Fruit fly (Drosophila melanogaster) whole organism, embryonic: ENCODE data around the gene CG33269.
A peak's percentile ranks its signal among the peaks of the same experiment; 100 is the strongest.

Experiments
- Asciz ChIP-seq: fragments of 200-800 bp; sonication (Bioruptor generic); optimal IDR thresholded peaks from 2 replicates; lab custom pipeline; 2017; ENCODE audit warnings: missing biosample characterization, mild to moderate bottlenecking, missing genetic modification characterization, missing genetic modification reagents
- BEAF-32 ChIP-seq: fragments of 200-800 bp; sonication (Bioruptor generic); optimal IDR thresholded peaks from 3 replicates; lab custom pipeline; 2017; ENCODE audit warnings: missing biosample characterization, missing genetic modification characterization, mild to moderate bottlenecking, moderate library complexity, missing genetic modification reagents
- C15 ChIP-seq: fragments of 200-800 bp; sonication (Bioruptor generic); IDR thresholded peaks from 3 replicates; pipeline ENCODE4 v1.3.6; 2022; ENCODE audit warnings: missing biosample characterization, missing genetic modification characterization
- CG10147 ChIP-seq: fragments of 200-800 bp; sonication (Bioruptor generic); optimal IDR thresholded peaks from 2 replicates; lab custom pipeline; 2019; ENCODE audit warnings: missing biosample characterization, mild to moderate bottlenecking, missing genetic modification characterization, moderate library complexity
- CG10462 ChIP-seq: fragments of 200-800 bp; sonication (Bioruptor generic); optimal IDR thresholded peaks from 2 replicates; lab custom pipeline; 2016; ENCODE audit warnings: missing biosample characterization, missing genetic modification characterization
- CG1233 ChIP-seq: fragments of 200-800 bp; sonication (Bioruptor generic); optimal IDR thresholded peaks from 4 replicates; lab custom pipeline; 2018; ENCODE audit warnings: missing biosample characterization, mild to moderate bottlenecking, missing genetic modification characterization
- CG13296 ChIP-seq: fragments of 200-800 bp; sonication (Bioruptor generic); optimal IDR thresholded peaks from 3 replicates; lab custom pipeline; 2018; ENCODE audit warnings: missing biosample characterization, mild to moderate bottlenecking, missing genetic modification characterization
- CG17328 ChIP-seq: fragments of 200-800 bp; sonication (Bioruptor generic); IDR thresholded peaks from 2 replicates; pipeline ENCODE4 v1.3.6; 2022; ENCODE audit warnings: missing biosample characterization, missing genetic modification characterization
- CG2202 ChIP-seq: fragments of 200-800 bp; sonication (Bioruptor generic); optimal IDR thresholded peaks from 2 replicates; lab custom pipeline; 2018; ENCODE audit warnings: missing biosample characterization, mild to moderate bottlenecking, missing genetic modification characterization
- CG3726 ChIP-seq: fragments of 200-800 bp; sonication (Bioruptor generic); IDR thresholded peaks from 3 replicates; pipeline ENCODE4, ENCODE4 v1.3.6; 2022; ENCODE audit warnings: missing biosample characterization, missing genetic modification characterization
- CG4328 ChIP-seq: fragments of 200-800 bp; sonication (Bioruptor generic); optimal IDR thresholded peaks from 3 replicates; lab custom pipeline; 2017; ENCODE audit warnings: missing biosample characterization, missing genetic modification reagents, missing genetic modification characterization
- CG4424 ChIP-seq: fragments of 200-800 bp; sonication (Bioruptor generic); optimal IDR thresholded peaks from 3 replicates; lab custom pipeline; 2016; ENCODE audit warnings: missing biosample characterization, missing genetic modification characterization
- CG6272 ChIP-seq: fragments of 200-800 bp; sonication (Bioruptor generic); IDR thresholded peaks from 2 replicates; pipeline ENCODE4 v1.3.6; 2022; ENCODE audit warnings: missing biosample characterization, missing genetic modification characterization
- CG9609 ChIP-seq: fragments of 200-800 bp; sonication (Bioruptor generic); optimal IDR thresholded peaks from 3 replicates; lab custom pipeline; 2016; ENCODE audit warnings: missing biosample characterization, missing genetic modification characterization
- CG9932 ChIP-seq: fragments of 200-800 bp; sonication (Bioruptor generic); IDR thresholded peaks from 2 replicates; pipeline ENCODE4 v1.3.6; 2022; ENCODE audit warnings: missing biosample characterization, missing genetic modification characterization
- CoRest ChIP-seq: fragments of 200-800 bp; sonication (Bioruptor generic); optimal IDR thresholded peaks from 3 replicates; lab custom pipeline; 2018; ENCODE audit warnings: missing biosample characterization, mild to moderate bottlenecking, missing genetic modification characterization, moderate library complexity
- D ChIP-seq, 2 experiments: fragments of 200-800 bp in 1 of 2; fragments of >200 bp in 1 of 2; sonication (Bioruptor generic) in 1 of 2; optimal IDR thresholded peaks; 2 replicates in 1 of 2; 3 replicates in 1 of 2; lab custom pipeline; 2017; ENCODE audit warnings: mild to moderate bottlenecking in 1 of 2, missing biosample characterization in 1 of 2, missing genetic modification characterization in 1 of 2, missing genetic modification reagents in 1 of 2
- Dbx ChIP-seq: fragments of 200-800 bp; sonication (Bioruptor generic); IDR thresholded peaks from 3 replicates; pipeline ENCODE4 v1.3.6; 2022; ENCODE audit warnings: missing biosample characterization, missing genetic modification characterization
- Doc3 ChIP-seq: fragments of 200-800 bp; sonication (Bioruptor generic); IDR thresholded peaks from 3 replicates; pipeline ENCODE4 v1.3.6; 2022; ENCODE audit warnings: missing biosample characterization, missing genetic modification characterization; ENCODE audit not compliant: partially characterized antibody
- Lhr ChIP-seq: fragments of 200-800 bp; sonication (Bioruptor generic); optimal IDR thresholded peaks from 3 replicates; lab custom pipeline; 2017; ENCODE audit warnings: mild to moderate bottlenecking, missing biosample characterization, missing genetic modification reagents, missing genetic modification characterization
- Nf-YA ChIP-seq: fragments of 200-800 bp; sonication (Bioruptor generic); IDR thresholded peaks from 2 replicates; pipeline ENCODE4 v1.3.6; 2022; ENCODE audit warnings: missing biosample characterization, missing genetic modification characterization
- NfI ChIP-seq: fragments of 200-800 bp; sonication (Bioruptor generic); optimal IDR thresholded peaks from 3 replicates; lab custom pipeline; 2018; ENCODE audit warnings: missing biosample characterization, mild to moderate bottlenecking, missing genetic modification characterization, moderate library complexity
- Spps ChIP-seq: fragments of 200-800 bp; sonication (Bioruptor generic); optimal IDR thresholded peaks from 2 replicates; lab custom pipeline; 2018; ENCODE audit warnings: missing biosample characterization, mild to moderate bottlenecking, missing genetic modification characterization
- Stat92E ChIP-seq, 3 experiments: fragments of >200 bp in 2 of 3; fragments of 200-800 bp in 1 of 3; sonication (Bioruptor generic) in 1 of 3; optimal IDR thresholded peaks; 2 replicates each; lab custom pipeline; 2017 to 2019; ENCODE audit warnings: missing biosample characterization in 3 of 3, missing genetic modification characterization in 3 of 3, mild to moderate bottlenecking in 1 of 3, moderate library complexity in 1 of 3
- Trl ChIP-seq, 3 experiments: fragments of >200 bp in 2 of 3; fragments of 200-800 bp in 1 of 3; sonication (Bioruptor generic) in 1 of 3; optimal IDR thresholded peaks; 2 replicates in 1 of 3; 3 replicates in 2 of 3; lab custom pipeline; 2016 to 2017; ENCODE audit warnings: missing biosample characterization in 1 of 3, missing genetic modification characterization in 1 of 3
- YL-1 ChIP-seq: fragments of 200-800 bp; sonication (Bioruptor generic); optimal IDR thresholded peaks from 3 replicates; lab custom pipeline; 2017; ENCODE audit warnings: missing biosample characterization, mild to moderate bottlenecking, missing genetic modification characterization
- abd-A ChIP-seq: fragments of 200-800 bp; sonication (Bioruptor generic); optimal IDR thresholded peaks from 3 replicates; lab custom pipeline; 2019; ENCODE audit warnings: missing biosample characterization, mild to moderate bottlenecking, missing genetic modification characterization, moderate library complexity
- az2 ChIP-seq: fragments of 200-800 bp; sonication (Bioruptor generic); optimal IDR thresholded peaks from 3 replicates; lab custom pipeline; 2016; ENCODE audit warnings: missing biosample characterization, missing genetic modification characterization
- caup ChIP-seq: fragments of 200-800 bp; sonication (Bioruptor generic); optimal IDR thresholded peaks from 3 replicates; lab custom pipeline; 2017; ENCODE audit warnings: missing biosample characterization, mild to moderate bottlenecking, missing genetic modification characterization, moderate library complexity; ENCODE audit not compliant: severe bottlenecking
- chn ChIP-seq: fragments of 200-800 bp; sonication (Bioruptor generic); optimal IDR thresholded peaks from 2 replicates; lab custom pipeline; 2016; ENCODE audit warnings: missing biosample characterization, missing genetic modification characterization
- cwo ChIP-seq: fragments of 200-800 bp; sonication (Bioruptor generic); optimal IDR thresholded peaks from 3 replicates; lab custom pipeline; 2017; ENCODE audit warnings: missing biosample characterization, missing genetic modification characterization, mild to moderate bottlenecking, moderate library complexity, missing genetic modification reagents
- danr ChIP-seq: fragments of 200-800 bp; sonication (Bioruptor generic); IDR thresholded peaks from 2 replicates; pipeline ENCODE4 v1.3.6; 2022; ENCODE audit warnings: missing biosample characterization, missing genetic modification characterization
- eve ChIP-seq, 2 experiments: fragments of >200 bp; optimal IDR thresholded peaks; 2 replicates each; lab custom pipeline; 2017; ENCODE audit warnings: missing biosample characterization in 2 of 2, missing genetic modification characterization in 2 of 2
- fd3F ChIP-seq: fragments of 200-800 bp; sonication (Bioruptor generic); optimal IDR thresholded peaks from 2 replicates; lab custom pipeline; 2018; ENCODE audit warnings: missing biosample characterization, mild to moderate bottlenecking, missing genetic modification characterization, moderate library complexity
- ham ChIP-seq: fragments of 200-800 bp; sonication (Bioruptor generic); IDR thresholded peaks from 2 replicates; pipeline ENCODE4 v1.3.6; 2022; ENCODE audit warnings: missing biosample characterization, missing genetic modification characterization
- knrl ChIP-seq: fragments of 200-800 bp; sonication (Bioruptor generic); IDR thresholded peaks from 3 replicates; pipeline ENCODE4 v1.3.6; 2022; ENCODE audit warnings: missing biosample characterization, missing genetic modification characterization; ENCODE audit not compliant: partially characterized antibody
- mam ChIP-seq: fragments of 200-800 bp; sonication (Bioruptor generic); optimal IDR thresholded peaks from 3 replicates; lab custom pipeline; 2016; ENCODE audit warnings: missing biosample characterization, missing genetic modification characterization
- nmo ChIP-seq: fragments of 200-800 bp; sonication (Bioruptor generic); optimal IDR thresholded peaks from 2 replicates; lab custom pipeline; 2018; ENCODE audit warnings: missing biosample characterization, mild to moderate bottlenecking, missing genetic modification characterization, moderate library complexity
- p53 ChIP-seq: fragments of 200-800 bp; sonication (Bioruptor generic); optimal IDR thresholded peaks from 2 replicates; lab custom pipeline; 2016; ENCODE audit warnings: missing biosample characterization, missing genetic modification characterization
- rib ChIP-seq: fragments of 200-800 bp; sonication (Bioruptor generic); IDR thresholded peaks from 2 replicates; pipeline ENCODE4 v1.3.6; 2022; ENCODE audit warnings: missing biosample characterization, missing genetic modification characterization
- sens ChIP-seq: fragments of 200-800 bp; sonication (Bioruptor generic); peaks from one replicate; lab custom pipeline; 2016; ENCODE audit warnings: missing biosample characterization, missing genetic modification characterization
- sug ChIP-seq: fragments of 200-800 bp; optimal IDR thresholded peaks from 2 replicates; lab custom pipeline; 2019; ENCODE audit warnings: missing biosample characterization, mild to moderate bottlenecking, missing genetic modification characterization, moderate library complexity
- tap ChIP-seq: fragments of 200-800 bp; optimal IDR thresholded peaks from 3 replicates; lab custom pipeline; 2019; ENCODE audit warnings: missing biosample characterization, mild to moderate bottlenecking, missing genetic modification characterization, moderate library complexity
- ttk ChIP-seq: fragments of 200-800 bp; sonication (Bioruptor generic); IDR thresholded peaks from 2 replicates; pipeline ENCODE4 v2.1.2; 2022; ENCODE audit warnings: missing biosample characterization, missing genetic modification characterization
- vnd ChIP-seq: fragments of 200-800 bp; sonication (Bioruptor generic); IDR thresholded peaks from 3 replicates; pipeline ENCODE4 v1.3.6; 2022; ENCODE audit warnings: missing biosample characterization, missing genetic modification characterization; ENCODE audit not compliant: partially characterized antibody
- yki ChIP-seq: fragments of >200 bp; optimal IDR thresholded peaks from 3 replicates; lab custom pipeline; 2018
- zen2 ChIP-seq: fragments of 200-800 bp; sonication (Bioruptor generic); IDR thresholded peaks from 3 replicates; pipeline ENCODE4 v1.3.6; 2022; ENCODE audit warnings: missing biosample characterization, missing genetic modification characterization; ENCODE audit not compliant: partially characterized antibody

Gene CG33269

dm6 chr3L:11554338-11554737, 27.7 kb downstream of the CG33269 start (continued):
- TF ChIP-seq CG9609 (GFP tag; lab: Kevin White, UChicago) (peak; percentile 67), sug (peak; percentile 11), yki (lab: Kevin White, UChicago) (no peak), p53 (GFP tag; lab: Kevin White, UChicago) (peak; percentile 9), CG6272 (GFP tag; lab: Robert Waterston, UW) (peak; percentile 49), CoRest (tag; lab: Kevin White, UChicago) (peak; percentile 85), Nf-YA (GFP tag; lab: Robert Waterston, UW) (0 out of 2 replicates have a peak, but pooled peaks have one; percentile 40), Trl (optimal IDR thresholded peaks at IDR 0.05; lab: Kevin White, UChicago) (no peak), Trl (GFP tag; optimal IDR thresholded peaks at IDR 0.05; lab: Kevin White, UChicago) (peak; percentile 73), vnd (no peak), eve (GFP tag; optimal IDR thresholded peaks at IDR 0.05; lab: Kevin White, UChicago) (peak in 1 of 2 experiments; percentile 87), YL-1 (peak; percentile 6), BEAF-32 (GFP tag; lab: Kevin White, UChicago) (no peak), ttk (peak; percentile 65), rib (GFP tag; lab: Robert Waterston, UW) (no peak), D (optimal IDR thresholded peaks at IDR 0.05; lab: Kevin White, UChicago) (no peak), D (GFP tag; optimal IDR thresholded peaks at IDR 0.05; lab: Kevin White, UChicago) (peak; percentile 89), chn (GFP tag; lab: Kevin White, UChicago) (peak; percentile 88), Asciz (GFP tag; lab: Kevin White, UChicago) (peak; percentile 86), CG10462 (peak; percentile 76), Doc3 (no peak), CG10147 (GFP tag; lab: Kevin White, UChicago) (peak; percentile 60), az2 (GFP tag; lab: Kevin White, UChicago) (peak; percentile 90), knrl (GFP tag; lab: Robert Waterston, UW) (no peak), CG2202 (peak; percentile 93), fd3F (GFP tag; lab: Kevin White, UChicago) (no peak), Lhr (peak; percentile 75), NfI (GFP tag; lab: Kevin White, UChicago) (peak; percentile 54), CG1233 (GFP tag; lab: Kevin White, UChicago) (peak; percentile 81), caup (peak; percentile 63), tap (peak; percentile 78), CG17328 (GFP tag; lab: Robert Waterston, UW) (peak; percentile 83), CG13296 (GFP tag; lab: Kevin White, UChicago) (no peak)

- TF ChIP-seq mam (GFP tag; lab: Kevin White, UChicago), result no peak
- TF ChIP-seq CG4424, result peak; percentile 98
These were observed 28.3 kb downstream of the CG33269 start for dm6 chr3L:11553672-11554068.

- TF ChIP-seq danr (no peak), nmo (GFP tag; lab: Kevin White, UChicago) (peak; percentile 4), C15 (GFP tag; lab: Robert Waterston, UW) (no peak), Stat92E (GFP tag; optimal IDR thresholded peaks at IDR 0.05; lab: Kevin White, UChicago) (peak in 1 of 3 experiments; percentile 70), CG4328 (GFP tag; lab: Kevin White, UChicago) (no peak), ham (GFP tag; lab: Robert Waterston, UW) (no peak), Spps (tag; lab: Kevin White, UChicago) (peak; percentile 6), yki (lab: Kevin White, UChicago) (peak; percentile 96), sens (GFP tag; lab: Kevin White, UChicago) (peak; percentile 76), CG9932 (peak; percentile 19; the same call in 1 of the 2 replicates), fd3F (GFP tag; lab: Kevin White, UChicago) (no peak), abd-A (peak; percentile 88), CG3726 (GFP tag; lab: Robert Waterston, UW) (no peak), cwo (GFP tag; lab: Kevin White, UChicago) (peak; percentile 43), zen2 (GFP tag; lab: Robert Waterston, UW) (peak; percentile 95), Dbx (GFP tag; lab: Robert Waterston, UW) (0 out of 3 replicates have a peak, but pooled peaks have one; percentile 38)
These were observed 28.9 kb downstream of the CG33269 start for dm6 chr3L:11552996-11553671.
